Fruit fly (Drosophila melanogaster): ENCODE measurements around the gene Cyp4d14.
A peak's percentile ranks its signal among the peaks of the same experiment; 100 is the strongest.

The Cyp4d14 gene

dm6 chrX:2145690-2146470 is 29.2 kb downstream of the Cyp4d14 start:
- TF ChIP-seq woc (GFP tag; optimal IDR thresholded peaks at IDR 0.05) (peak; percentile 80), br (GFP tag; optimal IDR thresholded peaks at IDR 0.05) (peak; percentile 74), rgr (GFP tag; optimal IDR thresholded peaks at IDR 0.05) (peak; percentile 64), CrebA (GFP tag; optimal IDR thresholded peaks at IDR 0.05; ENCODE audit: borderline replicate concordance) (no peak), Hnf4 (GFP tag; optimal IDR thresholded peaks at IDR 0.05) (peak; percentile 67), h (GFP tag; optimal IDR thresholded peaks at IDR 0.05) (peak; percentile 71), Vsx2 (GFP tag; optimal IDR thresholded peaks at IDR 0.05; ENCODE audit: partially characterized antibody) (no peak), Dfd (GFP tag; optimal IDR thresholded peaks at IDR 0.05) (no peak), Dif (GFP tag; optimal IDR thresholded peaks at IDR 0.05; ENCODE audit: partially characterized antibody) (no peak), psq (GFP tag; optimal IDR thresholded peaks at IDR 0.05) (peak; percentile 54), GATAd (GFP tag; optimal IDR thresholded peaks at IDR 0.05) (peak; percentile 14), dmrt93B (GFP tag; optimal IDR thresholded peaks at IDR 0.05) (peak; percentile 41), Jra (GFP tag; optimal IDR thresholded peaks at IDR 0.05) (peak; percentile 12), pan (optimal IDR thresholded peaks at IDR 0.05) (no peak), CG32264 (GFP tag; optimal IDR thresholded peaks at IDR 0.05) (peak; percentile 18), OdsH (GFP tag; optimal IDR thresholded peaks at IDR 0.05) (peak; percentile 51), CG9705 (GFP tag; optimal IDR thresholded peaks at IDR 0.05) (peak; percentile 8), sv (GFP tag; optimal IDR thresholded peaks at IDR 0.05) (peak; percentile 4), foxo (GFP tag; optimal IDR thresholded peaks at IDR 0.05) (peak in 1 of 2 experiments; percentile 73), Abd-B (GFP tag; optimal IDR thresholded peaks at IDR 0.05) (no peak), fru (GFP tag; optimal IDR thresholded peaks at IDR 0.05) (peak; percentile 66), Rel (GFP tag; optimal IDR thresholded peaks at IDR 0.05) (no peak), Rel (tag; optimal IDR thresholded peaks at IDR 0.05) (peak; percentile 4), Mio (GFP tag; optimal IDR thresholded peaks at IDR 0.05) (no peak), brk (GFP tag; optimal IDR thresholded peaks at IDR 0.05) (no peak), dsf (GFP tag; optimal IDR thresholded peaks at IDR 0.05; ENCODE audit: borderline replicate concordance) (no peak), tai (GFP tag; optimal IDR thresholded peaks at IDR 0.05) (no peak), ey (GFP tag; optimal IDR thresholded peaks at IDR 0.05) (peak; percentile 60), Hr78 (GFP tag; optimal IDR thresholded peaks at IDR 0.05) (no peak), Sp1 (GFP tag; optimal IDR thresholded peaks at IDR 0.05) (peak; percentile 65), HLH106 (tag; optimal IDR thresholded peaks at IDR 0.05) (peak; percentile 71)

dm6 chrX:2145114-2145513 is 30.0 kb downstream of the Cyp4d14 start, which contains the start of gene Pgd:
Pgd (plus strand) TSS chrX:2145136.
- TF ChIP-seq Sp1 (GFP tag; optimal IDR thresholded peaks at IDR 0.05) (peak; percentile 16), Hr78 (GFP tag; optimal IDR thresholded peaks at IDR 0.05) (no peak), sage (GFP tag; optimal IDR thresholded peaks at IDR 0.05) (no peak), lola (GFP tag; optimal IDR thresholded peaks at IDR 0.05) (no peak), Dif (GFP tag; optimal IDR thresholded peaks at IDR 0.05; ENCODE audit: partially characterized antibody) (no peak), foxo (GFP tag; optimal IDR thresholded peaks at IDR 0.05) (no peak), Dfd (GFP tag; optimal IDR thresholded peaks at IDR 0.05) (no peak), sv (GFP tag; optimal IDR thresholded peaks at IDR 0.05) (no peak), Hr83 (GFP tag; optimal IDR thresholded peaks at IDR 0.05; ENCODE audit: poor library complexity, severe bottlenecking) (peak; percentile 31), dsf (GFP tag; optimal IDR thresholded peaks at IDR 0.05; ENCODE audit: borderline replicate concordance) (no peak), brk (GFP tag; optimal IDR thresholded peaks at IDR 0.05) (no peak), CrebA (GFP tag; optimal IDR thresholded peaks at IDR 0.05; ENCODE audit: borderline replicate concordance) (no peak), br (GFP tag; optimal IDR thresholded peaks at IDR 0.05) (no peak), CG9705 (GFP tag; optimal IDR thresholded peaks at IDR 0.05) (no peak), Rel (GFP tag; optimal IDR thresholded peaks at IDR 0.05) (no peak), Rel (tag; optimal IDR thresholded peaks at IDR 0.05) (peak; percentile 37), GATAd (GFP tag; optimal IDR thresholded peaks at IDR 0.05) (no peak), usp (GFP tag; optimal IDR thresholded peaks at IDR 0.05) (no peak), Hnf4 (GFP tag; optimal IDR thresholded peaks at IDR 0.05) (peak; percentile 24), Mio (GFP tag; optimal IDR thresholded peaks at IDR 0.05) (no peak)

dm6 chrX:2142935-2143312 is 32.2 kb downstream of the Cyp4d14 start:
- TF ChIP-seq Dfd (GFP tag; optimal IDR thresholded peaks at IDR 0.05) (no peak), tai (GFP tag; optimal IDR thresholded peaks at IDR 0.05) (no peak)
